Fruit fly (Drosophila melanogaster): ENCODE results near the gene CG1958.

Gene CG1958

DNA sequence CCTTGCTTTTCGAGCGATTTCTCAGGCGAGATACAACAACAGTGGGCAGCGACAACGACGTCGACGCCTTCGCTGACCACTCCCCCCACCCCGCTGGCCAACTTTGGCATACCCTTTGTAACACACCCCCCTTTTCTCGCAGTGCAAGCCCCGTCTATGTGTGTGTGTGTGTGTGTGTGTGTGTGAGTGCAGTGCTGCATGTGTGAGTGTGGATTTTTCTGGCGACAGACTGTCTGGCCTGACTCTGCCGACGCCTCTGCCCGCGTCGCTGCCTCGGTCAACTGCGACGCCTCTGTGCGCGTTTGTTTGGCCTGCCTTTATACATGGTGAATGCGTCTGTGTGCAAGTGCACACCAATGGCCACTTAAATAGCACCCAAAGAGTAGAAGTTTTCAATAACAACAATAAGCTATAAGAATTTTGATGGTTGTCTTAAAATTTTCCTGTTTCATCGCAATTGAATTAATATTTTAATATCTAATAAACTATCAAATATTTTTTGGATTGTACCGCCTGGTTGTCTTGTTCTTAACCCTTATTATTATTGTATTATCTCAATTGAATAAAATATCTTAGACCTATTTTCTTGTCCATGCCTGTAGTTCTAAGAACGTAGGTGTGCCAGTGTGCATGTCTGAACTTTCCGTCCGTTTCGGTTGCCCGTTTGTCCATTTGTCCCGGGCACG lies 27.3 kb downstream of the CG1958 start (continued):
- TF ChIP-seq pros (GFP tag; optimal IDR thresholded peaks at IDR 0.05) (peak; percentile 91), CG3163 (GFP tag; optimal IDR thresholded peaks at IDR 0.05) (no peak), CG30431 (GFP tag; optimal IDR thresholded peaks at IDR 0.05) (peak; percentile 81), abd-A (tag; optimal IDR thresholded peaks at IDR 0.05) (peak; percentile 39), Camta (GFP tag; optimal IDR thresholded peaks at IDR 0.05) (no peak), bsh (GFP tag; optimal IDR thresholded peaks at IDR 0.05) (peak; percentile 67 to 97), CG13296 (GFP tag; optimal IDR thresholded peaks at IDR 0.05) (peak; percentile 90), CG7372 (GFP tag; IDR thresholded peaks at IDR 0.05) (peak; percentile 67; the same call in 1 of the 2 replicates), Trl (optimal IDR thresholded peaks at IDR 0.05) (no peak), Trl (GFP tag; optimal IDR thresholded peaks at IDR 0.05) (no peak), vfl (GFP tag; optimal IDR thresholded peaks at IDR 0.05) (no peak), CG30403 (GFP tag; optimal IDR thresholded peaks at IDR 0.05) (peak; percentile 84), Bgb (GFP tag; IDR thresholded peaks at IDR 0.05; ENCODE audit: partially characterized antibody) (no peak), sug (tag; optimal IDR thresholded peaks at IDR 0.05) (peak; percentile 71), Dad (GFP tag; optimal IDR thresholded peaks at IDR 0.05) (no peak), CG18476 (GFP tag; optimal IDR thresholded peaks at IDR 0.05) (peak; percentile 73), CG8281 (tag; optimal IDR thresholded peaks at IDR 0.05) (peak; percentile 69), nerfin-2 (GFP tag; IDR thresholded peaks at IDR 0.05; ENCODE audit: partially characterized antibody) (no peak), chif (GFP tag; optimal IDR thresholded peaks at IDR 0.05) (peak; percentile 2 to 56), B-H2 (GFP tag; optimal IDR thresholded peaks at IDR 0.05) (peak; percentile 32), exex (tag; optimal IDR thresholded peaks at IDR 0.05) (peak; percentile 51), Dek (tag; optimal IDR thresholded peaks at IDR 0.05) (peak; percentile 85), CG3838 (GFP tag; optimal IDR thresholded peaks at IDR 0.05) (peak; percentile 45), Sry-β (GFP tag; optimal IDR thresholded peaks at IDR 0.05) (peak; percentile 60), Vsx1 (GFP tag; optimal IDR thresholded peaks at IDR 0.05) (peak; percentile 65), CG4282 (GFP tag; optimal IDR thresholded peaks at IDR 0.05) (no peak), CG18599 (GFP tag; optimal IDR thresholded peaks at IDR 0.05) (peak; percentile 90), ind (GFP tag; optimal IDR thresholded peaks at IDR 0.05) (peak; percentile 58), CG10366 (GFP tag; IDR thresholded peaks at IDR 0.05) (peak; percentile 65), CG30020 (tag; optimal IDR thresholded peaks at IDR 0.05) (peak; percentile 74), lab (GFP tag; optimal IDR thresholded peaks at IDR 0.05) (peak; percentile 87), CG7745 (tag; optimal IDR thresholded peaks at IDR 0.05) (peak; percentile 24), CkIIα-i1 (GFP tag; IDR thresholded peaks at IDR 0.05) (no peak), HLHmδ (GFP tag; optimal IDR thresholded peaks at IDR 0.05) (no peak), CG7271 (tag; optimal IDR thresholded peaks at IDR 0.05) (peak; percentile 86), wek (GFP tag; optimal IDR thresholded peaks at IDR 0.05) (peak; percentile 58), tll (GFP tag; optimal IDR thresholded peaks at IDR 0.05) (peak in 1 of 2 experiments; percentile 10), insv (GFP tag; optimal IDR thresholded peaks at IDR 0.05) (peak in 1 of 2 experiments; percentile 47), trem (tag; optimal IDR thresholded peaks at IDR 0.05) (peak; percentile 94), schlank (tag; optimal IDR thresholded peaks at IDR 0.05) (peak; percentile 4), Nf-YB (GFP tag; optimal IDR thresholded peaks at IDR 0.05) (peak; percentile 81), CG11085 (GFP tag; IDR thresholded peaks at IDR 0.05) (no peak; the same call in 1 of the 2 replicates), CG13894 (tag; optimal IDR thresholded peaks at IDR 0.05) (no peak), croc (GFP tag; conservative IDR thresholded peaks at IDR 0.05) (peak; percentile 89), amos (GFP tag; IDR thresholded peaks at IDR 0.05; ENCODE audit: partially characterized antibody) (no peak), dmrt99B (tag; optimal IDR thresholded peaks at IDR 0.05) (peak; percentile 95), nom (GFP tag; optimal IDR thresholded peaks at IDR 0.05) (peak; percentile 83), Optix (GFP tag; IDR thresholded peaks at IDR 0.05) (peak; percentile 48; the same call in 1 of the 3 replicates)

Data from whole organism, embryonic.